Worm (Caenorhabditis elegans): ENCODE results near the gene gskl-1.

- TF ChIP-seq pag-3 (tag; optimal IDR thresholded peaks at IDR 0.05; ENCODE audit: borderline replicate concordance) (no peak), nhr-11 (tag; optimal IDR thresholded peaks at IDR 0.05) (no peak), dmd-4 (tag; optimal IDR thresholded peaks at IDR 0.05; ENCODE audit: borderline replicate concordance) (no peak)
These were observed 39.2 kb downstream of the gskl-1 start for ce11 chrII:10986461-10987090.

All from whole organism, late embryonic.